Worm (Caenorhabditis elegans) whole organism, midembryonic: ENCODE data around the gene fbxa-135.

Experiments
- cog-1 ChIP-seq: sonication (generic microtip); optimal IDR thresholded peaks from 2 replicates; lab custom pipeline; 2016; ENCODE audit warnings: missing genetic modification characterization, missing compliant biosample characterization
- flt-1 ChIP-seq: fragments of 200-800 bp; sonication (Bioruptor generic); IDR thresholded peaks from 2 replicates; pipeline ENCODE4 v1.3.6; 2022; ENCODE audit warnings: missing genetic modification characterization, missing compliant biosample characterization
- klf-2 ChIP-seq: fragments of 200-800 bp; sonication (Bioruptor generic); conservative IDR thresholded peaks from 2 replicates; pipeline ENCODE4 v1.3.6; 2022; ENCODE audit warnings: missing genetic modification reagents, missing genetic modification characterization, missing compliant biosample characterization
- med-1 ChIP-seq: sonication (generic microtip); optimal IDR thresholded peaks from 2 replicates; lab custom pipeline; 2017; ENCODE audit warnings: missing genetic modification characterization, mild to moderate bottlenecking, missing compliant biosample characterization, antibody characterized with exemption, missing genetic modification reagents; ENCODE audit not compliant: insufficient read depth
- ref-1 ChIP-seq: fragments of 200-800 bp; sonication (Bioruptor generic); conservative IDR thresholded peaks from 2 replicates; pipeline ENCODE4 v1.3.6; 2022; ENCODE audit warnings: missing genetic modification reagents, missing genetic modification characterization, missing compliant biosample characterization
- tab-1 ChIP-seq: fragments of 200-800 bp; sonication (Bioruptor generic); IDR thresholded peaks from 2 replicates; pipeline ENCODE4 v1.3.6; 2022; ENCODE audit warnings: missing genetic modification characterization, missing compliant biosample characterization
- ztf-23 ChIP-seq: fragments of 200-800 bp; sonication (Bioruptor generic); IDR thresholded peaks from 2 replicates; pipeline ENCODE4 v1.3.6; 2022; ENCODE audit warnings: missing genetic modification reagents, missing genetic modification characterization, missing compliant biosample characterization
- ztf-29 ChIP-seq: fragments of 200-800 bp; sonication (Bioruptor generic); IDR thresholded peaks from 2 replicates; pipeline ENCODE4 v1.3.6; 2022; ENCODE audit warnings: missing genetic modification reagents, missing genetic modification characterization, missing compliant biosample characterization

DNA sequence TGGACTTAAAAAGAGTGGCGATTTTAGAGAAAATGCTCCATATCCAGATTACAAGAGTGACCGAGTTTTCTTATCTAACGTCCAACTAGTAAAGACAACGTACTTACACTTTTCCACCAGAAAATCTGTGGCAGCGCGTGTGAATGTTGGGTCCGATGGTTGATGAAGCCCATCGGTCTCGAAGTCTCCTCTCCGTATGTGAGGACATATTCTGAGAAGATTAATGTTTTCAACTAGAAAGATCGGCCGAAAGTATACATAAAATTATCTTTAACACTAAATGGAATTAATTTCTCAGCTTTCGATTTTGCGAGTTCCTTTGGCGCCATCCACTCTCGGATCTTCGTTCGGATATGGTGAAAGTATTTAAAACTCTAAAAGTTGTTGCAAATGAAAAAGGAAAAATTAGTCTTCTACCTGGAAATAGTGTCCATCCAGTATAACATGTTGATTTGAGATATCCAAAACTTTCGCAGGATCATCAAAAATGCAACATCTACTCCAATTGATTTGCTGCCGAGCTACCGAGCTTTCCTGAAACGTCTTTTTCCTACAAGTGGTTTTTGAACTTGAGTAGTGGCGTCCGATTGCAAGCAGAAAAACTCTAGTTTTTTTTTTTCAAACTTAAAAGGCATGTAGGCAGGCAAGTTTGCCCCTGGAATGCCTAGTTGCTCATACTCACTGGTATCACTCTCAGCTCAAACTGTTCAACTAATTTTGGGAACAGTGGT is 29.4 kb downstream of the fbxa-135 start:
- TF ChIP-seq klf-2 (GFP tag; lab: Robert Waterston, UW) (no peak), ztf-23 (GFP tag; lab: Robert Waterston, UW) (no peak), flt-1 (GFP tag; lab: Robert Waterston, UW) (no peak), tab-1 (GFP tag; lab: Robert Waterston, UW) (no peak), ref-1 (GFP tag; lab: Robert Waterston, UW) (no peak), med-1 (GFP tag; lab: Kevin White, UChicago) (no peak), cog-1 (tag; lab: Kevin White, UChicago) (no peak), ztf-29 (GFP tag; lab: Robert Waterston, UW) (no peak)
